Worm (Caenorhabditis elegans) whole organism, late embryonic: Measurements from ENCODE around the gene wrk-1.

Experiments used
- ama-1 ChIP-seq: fragments of 150-350 bp; optimal IDR thresholded peaks from 2 replicates; lab custom pipeline; 2014
- elt-2 ChIP-seq: sonication (generic microtip); optimal IDR thresholded peaks from 2 replicates; lab custom pipeline; 2016; ENCODE audit warnings: missing genetic modification reagents, missing genetic modification characterization, missing compliant biosample characterization
- fax-1 ChIP-seq: sonication (generic microtip); optimal IDR thresholded peaks from 2 replicates; lab custom pipeline; 2016; ENCODE audit warnings: missing genotype, missing genetic modification characterization, missing compliant biosample characterization
- hlh-13 ChIP-seq: fragments of 200-800 bp; sonication (Bioruptor generic); optimal IDR thresholded peaks from 2 replicates; lab custom pipeline; 2018; ENCODE audit warnings: mild to moderate bottlenecking, missing genetic modification characterization, missing compliant biosample characterization
- hlh-8 ChIP-seq: sonication (generic microtip); optimal IDR thresholded peaks from 2 replicates; lab custom pipeline; 2016; ENCODE audit warnings: missing genotype, missing genetic modification characterization, missing compliant biosample characterization
- nhr-11 ChIP-seq: fragments of 150-350 bp; optimal IDR thresholded peaks from 2 replicates; lab custom pipeline; 2014; ENCODE audit warnings: missing biosample characterization, missing genetic modification characterization
- pax-1 ChIP-seq: fragments of 150-350 bp; optimal IDR thresholded peaks from 2 replicates; lab custom pipeline; 2014; ENCODE audit warnings: missing biosample characterization, missing genetic modification characterization
- pha-4 ChIP-seq: fragments of 150-350 bp; optimal IDR thresholded peaks from 2 replicates; lab custom pipeline; 2018; ENCODE audit warnings: missing biosample characterization, missing genetic modification reagents, missing genetic modification characterization
- ref-2 ChIP-seq: sonication (generic microtip); optimal IDR thresholded peaks from 2 replicates; lab custom pipeline; 2016; ENCODE audit warnings: missing genetic modification characterization, missing compliant biosample characterization
- sox-4 ChIP-seq: sonication (generic microtip); optimal IDR thresholded peaks from 2 replicates; lab custom pipeline; 2017; ENCODE audit warnings: mild to moderate bottlenecking, missing genetic modification characterization, inconsistent platforms, missing compliant biosample characterization
- tbx-2 ChIP-seq: sonication (generic microtip); optimal IDR thresholded peaks from 2 replicates; lab custom pipeline; 2016; ENCODE audit warnings: missing genetic modification characterization, missing compliant biosample characterization
- unc-3 ChIP-seq, 2 experiments: fragments of 200-800 bp in 1 of 2; sonication (Bioruptor generic) in 1 of 2; sonication (generic microtip) in 1 of 2; conservative IDR thresholded peaks in 1 of 2; optimal IDR thresholded peaks in 1 of 2; 2 replicates each; pipeline versions ENCODE4 v1.3.6 to Lab custom; 2016 to 2022; ENCODE audit warnings: missing compliant biosample characterization in 2 of 2, missing genetic modification characterization in 2 of 2, missing genetic modification reagents in 1 of 2
- unc-55 ChIP-seq: sonication (generic microtip); optimal IDR thresholded peaks from 2 replicates; lab custom pipeline; 2017; ENCODE audit warnings: missing biosample characterization, missing genetic modification reagents, missing genetic modification characterization
- unc-86 ChIP-seq: sonication (generic microtip); optimal IDR thresholded peaks from 2 replicates; lab custom pipeline; 2016; ENCODE audit warnings: missing genetic modification characterization, missing compliant biosample characterization

DNA sequence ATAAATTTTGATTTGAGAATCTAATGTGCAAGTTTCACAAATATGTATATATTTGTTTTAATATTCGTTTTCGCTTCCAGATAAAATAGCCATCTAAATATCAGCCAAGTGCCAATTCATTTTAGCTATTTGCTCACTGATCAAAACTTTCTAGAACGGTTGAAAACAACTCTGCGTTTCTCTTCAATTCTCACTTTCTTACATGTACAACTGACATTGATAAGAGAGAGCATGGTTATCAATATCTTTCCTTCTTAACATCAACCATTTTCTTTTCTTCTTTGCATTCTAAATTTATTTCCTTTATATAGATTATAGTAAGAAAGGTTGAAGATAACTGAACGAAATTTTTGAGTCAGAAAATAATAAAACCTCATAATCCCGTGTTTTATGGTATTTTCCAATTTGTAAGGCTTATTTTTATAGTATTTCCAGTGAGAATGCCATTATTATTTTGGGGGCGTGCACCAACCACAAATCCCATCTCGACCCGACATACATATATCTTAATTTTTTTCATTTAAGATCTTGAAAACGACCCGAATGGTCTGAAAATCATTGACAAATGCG lies 36.0 kb upstream of the wrk-1 start, which contains the start of gene F08F1.3:
- no peak for TF ChIP-seq unc-86 (tag; lab: Kevin White, UChicago)
- TF ChIP-seq ref-2 (tag; lab: Kevin White, UChicago), result no peak
- no peak for TF ChIP-seq sox-4
- no peak for TF ChIP-seq tbx-2 (tag; lab: Kevin White, UChicago)
- TF ChIP-seq ama-1 (lab: Kevin White, UChicago), result no peak
- peak; percentile 55 for TF ChIP-seq elt-2 (tag; lab: Kevin White, UChicago)
- TF ChIP-seq fax-1 (tag; lab: Kevin White, UChicago), result no peak
- no peak for TF ChIP-seq pha-4 (tag; lab: Kevin White, UChicago)
- no peak for TF ChIP-seq unc-3 (GFP tag; conservative IDR thresholded peaks at IDR 0.05; lab: Robert Waterston, UW)
- TF ChIP-seq unc-3 (tag; optimal IDR thresholded peaks at IDR 0.05; lab: Kevin White, UChicago), result no peak
- no peak for TF ChIP-seq pax-1 (tag; lab: Kevin White, UChicago)
- no peak for TF ChIP-seq nhr-11
- TF ChIP-seq hlh-13 (GFP tag; lab: Kevin White, UChicago), result no peak
- no peak for TF ChIP-seq hlh-8 (tag; lab: Kevin White, UChicago)
- no peak for TF ChIP-seq unc-55 (GFP tag; lab: Kevin White, UChicago)
